Fruit fly (Drosophila melanogaster) whole organism, embryonic: ENCODE results near the gene CG13659.

ENCODE experiments used
- Abd-B ChIP-seq: fragments of 200-800 bp; sonication (Bioruptor generic); optimal IDR thresholded peaks from 2 replicates; lab custom pipeline; 2018; ENCODE audit warnings: missing biosample characterization, mild to moderate bottlenecking, missing genetic modification characterization, moderate library complexity
- Adf1 ChIP-seq: fragments of 200-800 bp; sonication (Bioruptor generic); IDR thresholded peaks from 2 replicates; pipeline ENCODE4 v1.3.6; 2022; ENCODE audit warnings: missing biosample characterization, missing genetic modification characterization
- CG10321 ChIP-seq: fragments of 200-800 bp; sonication (Bioruptor generic); IDR thresholded peaks from 2 replicates; pipeline ENCODE4 v1.3.6; 2022; ENCODE audit warnings: missing biosample characterization, missing genetic modification characterization
- CG10543 ChIP-seq: fragments of 200-800 bp; sonication (Bioruptor generic); optimal IDR thresholded peaks from 3 replicates; lab custom pipeline; 2017; ENCODE audit warnings: missing biosample characterization, mild to moderate bottlenecking, missing genetic modification characterization, moderate library complexity
- CG11723 ChIP-seq: fragments of 200-800 bp; sonication (Bioruptor generic); optimal IDR thresholded peaks from 2 replicates; lab custom pipeline; 2017; ENCODE audit warnings: missing biosample characterization, mild to moderate bottlenecking, missing genetic modification characterization
- CG12744 ChIP-seq: fragments of 200-800 bp; sonication (Bioruptor generic); optimal IDR thresholded peaks from 2 replicates; lab custom pipeline; 2016; ENCODE audit warnings: missing biosample characterization, missing genetic modification characterization
- CG12942 ChIP-seq: fragments of 200-800 bp; sonication (Bioruptor generic); optimal IDR thresholded peaks from 3 replicates; lab custom pipeline; 2016; ENCODE audit warnings: missing biosample characterization, missing genetic modification characterization
- CG15269 ChIP-seq: fragments of 200-800 bp; sonication (Bioruptor generic); optimal IDR thresholded peaks from 2 replicates; lab custom pipeline; 2018; ENCODE audit warnings: missing biosample characterization, mild to moderate bottlenecking, missing genetic modification characterization, moderate library complexity
- CG16779 ChIP-seq: fragments of 200-800 bp; sonication (Bioruptor generic); IDR thresholded peaks from 2 replicates; pipeline ENCODE4 v1.3.6; 2022; ENCODE audit warnings: missing biosample characterization, missing genetic modification characterization
- CG16863 ChIP-seq: fragments of 200-800 bp; sonication (Bioruptor generic); optimal IDR thresholded peaks from 3 replicates; lab custom pipeline; 2016; ENCODE audit warnings: missing biosample characterization, missing genetic modification characterization
- CG18476 ChIP-seq: fragments of 200-800 bp; sonication (Bioruptor generic); optimal IDR thresholded peaks from 2 replicates; lab custom pipeline; 2016; ENCODE audit warnings: missing biosample characterization, mild to moderate bottlenecking, missing genetic modification characterization
- CG2678 ChIP-seq: fragments of 200-800 bp; sonication (Bioruptor generic); optimal IDR thresholded peaks from 3 replicates; lab custom pipeline; 2019; ENCODE audit warnings: missing biosample characterization, mild to moderate bottlenecking, missing genetic modification characterization, moderate library complexity
- CG2875 ChIP-seq: fragments of 200-800 bp; sonication (Bioruptor generic); optimal IDR thresholded peaks from 2 replicates; lab custom pipeline; 2017; ENCODE audit warnings: missing biosample characterization, mild to moderate bottlenecking, missing genetic modification characterization, missing genetic modification reagents
- CG30403 ChIP-seq: fragments of 200-800 bp; sonication (Bioruptor generic); optimal IDR thresholded peaks from 3 replicates; lab custom pipeline; 2016; ENCODE audit warnings: missing biosample characterization, missing genetic modification characterization
- CG4820 ChIP-seq: fragments of 200-800 bp; sonication (Bioruptor generic); optimal IDR thresholded peaks from 3 replicates; lab custom pipeline; 2016; ENCODE audit warnings: missing biosample characterization, missing genetic modification characterization
- CG6683 ChIP-seq: fragments of 200-800 bp; sonication (Bioruptor generic); optimal IDR thresholded peaks from 2 replicates; lab custom pipeline; 2017; ENCODE audit warnings: missing biosample characterization, mild to moderate bottlenecking, missing genetic modification characterization, missing genetic modification reagents
- CG6689 ChIP-seq: fragments of 200-800 bp; sonication (Bioruptor generic); IDR thresholded peaks from 2 replicates; pipeline ENCODE4 v1.3.6; 2022; ENCODE audit warnings: missing biosample characterization, missing genetic modification characterization
- CG7556 ChIP-seq: fragments of 200-800 bp; sonication (Bioruptor generic); optimal IDR thresholded peaks from 2 replicates; lab custom pipeline; 2017; ENCODE audit warnings: missing biosample characterization, mild to moderate bottlenecking, missing genetic modification characterization
- CG7963 ChIP-seq: fragments of 200-800 bp; sonication (Bioruptor generic); IDR thresholded peaks from 3 replicates; pipeline ENCODE4 v1.3.6; 2022; ENCODE audit warnings: missing biosample characterization, missing genetic modification characterization; ENCODE audit not compliant: partially characterized antibody
- CG7987 ChIP-seq: fragments of 200-800 bp; sonication (Bioruptor generic); optimal IDR thresholded peaks from 2 replicates; lab custom pipeline; 2018; ENCODE audit warnings: missing biosample characterization, mild to moderate bottlenecking, missing genetic modification characterization, moderate library complexity
- CG8359 ChIP-seq: fragments of 200-800 bp; sonication (Bioruptor generic); optimal IDR thresholded peaks from 2 replicates; lab custom pipeline; 2017; ENCODE audit warnings: missing biosample characterization, mild to moderate bottlenecking, missing genetic modification characterization, borderline replicate concordance
- CG8388 ChIP-seq: fragments of 200-800 bp; sonication (Bioruptor generic); optimal IDR thresholded peaks from 2 replicates; lab custom pipeline; 2019; ENCODE audit warnings: missing biosample characterization, mild to moderate bottlenecking, missing genetic modification characterization, moderate library complexity
- CG9609 ChIP-seq: fragments of 200-800 bp; sonication (Bioruptor generic); optimal IDR thresholded peaks from 3 replicates; lab custom pipeline; 2016; ENCODE audit warnings: missing biosample characterization, missing genetic modification characterization
- CG9817 ChIP-seq: fragments of 200-800 bp; sonication (Bioruptor generic); optimal IDR thresholded peaks from 2 replicates; lab custom pipeline; 2018; ENCODE audit warnings: missing biosample characterization, mild to moderate bottlenecking, missing genetic modification characterization, moderate library complexity
- Chrac-16 ChIP-seq: fragments of 200-800 bp; sonication (Bioruptor generic); optimal IDR thresholded peaks from 3 replicates; lab custom pipeline; 2016; ENCODE audit warnings: missing biosample characterization, missing genetic modification characterization
- Gsc ChIP-seq: fragments of 200-800 bp; sonication (Bioruptor generic); IDR thresholded peaks from 2 replicates; pipeline ENCODE4 v1.3.6; 2022; ENCODE audit warnings: missing biosample characterization, missing genetic modification characterization
- Gug ChIP-seq: fragments of 200-800 bp; sonication (Bioruptor generic); IDR thresholded peaks from 4 replicates; pipeline ENCODE4 v1.3.6; 2022; ENCODE audit warnings: missing biosample characterization, missing genetic modification characterization
- Hey ChIP-seq: fragments of 200-800 bp; sonication (Bioruptor generic); optimal IDR thresholded peaks from 3 replicates; lab custom pipeline; 2018; ENCODE audit warnings: missing biosample characterization, mild to moderate bottlenecking, missing genetic modification characterization
- HmgD ChIP-seq: fragments of 200-800 bp; sonication (Bioruptor generic); optimal IDR thresholded peaks from 3 replicates; lab custom pipeline; 2016; ENCODE audit warnings: missing biosample characterization, missing genetic modification characterization
- HmgZ ChIP-seq: fragments of 200-800 bp; sonication (Bioruptor generic); optimal IDR thresholded peaks from 2 replicates; lab custom pipeline; 2018; ENCODE audit warnings: missing biosample characterization, mild to moderate bottlenecking, missing genetic modification characterization
- Hr39 ChIP-seq: fragments of >200 bp; optimal IDR thresholded peaks from 2 replicates; lab custom pipeline; 2017
- Hr78 ChIP-seq, 2 experiments: fragments of 200-800 bp in 1 of 2; fragments of >200 bp in 1 of 2; sonication (Bioruptor generic) in 1 of 2; optimal IDR thresholded peaks; 2 replicates each; lab custom pipeline; 2017 to 2019; ENCODE audit warnings: missing biosample characterization in 2 of 2, missing genetic modification characterization in 2 of 2, mild to moderate bottlenecking in 1 of 2, moderate library complexity in 1 of 2
- Taf1 ChIP-seq: fragments of 200-800 bp; sonication (Bioruptor generic); IDR thresholded peaks from 2 replicates; pipeline ENCODE4 v1.3.6; 2022; ENCODE audit warnings: missing biosample characterization, missing genetic modification characterization
- dpn ChIP-seq, 2 experiments: fragments of 200-800 bp; sonication (Bioruptor generic); optimal IDR thresholded peaks; 3 replicates each; lab custom pipeline; 2016; ENCODE audit warnings: missing biosample characterization in 2 of 2, missing genetic modification characterization in 2 of 2
- dysf ChIP-seq: fragments of 200-800 bp; sonication (Bioruptor generic); IDR thresholded peaks from 3 replicates; pipeline ENCODE4 v1.3.6; 2022; ENCODE audit warnings: missing biosample characterization, missing genetic modification characterization
- fd64A ChIP-seq: fragments of 200-800 bp; sonication (Bioruptor generic); optimal IDR thresholded peaks from 3 replicates; lab custom pipeline; 2018; ENCODE audit warnings: missing biosample characterization, mild to moderate bottlenecking, missing genetic modification characterization
- grn ChIP-seq: fragments of 200-800 bp; sonication (Bioruptor generic); optimal IDR thresholded peaks from 3 replicates; lab custom pipeline; 2017; ENCODE audit warnings: missing biosample characterization, missing genetic modification characterization
- gsb-n ChIP-seq: fragments of 200-800 bp; sonication (Bioruptor generic); optimal IDR thresholded peaks from 3 replicates; lab custom pipeline; 2018; ENCODE audit warnings: missing biosample characterization, mild to moderate bottlenecking, missing genetic modification characterization
- hkb ChIP-seq, 2 experiments: fragments of 200-800 bp in 1 of 2; fragments of >200 bp in 1 of 2; sonication (Bioruptor generic) in 1 of 2; IDR thresholded peaks in 1 of 2; optimal IDR thresholded peaks in 1 of 2; 2 replicates each; pipeline versions ENCODE4 v1.3.6 to Lab custom; 2017 to 2022; ENCODE audit warnings: missing biosample characterization in 1 of 2, missing genetic modification characterization in 1 of 2
- mirr ChIP-seq: fragments of 200-800 bp; sonication (Bioruptor generic); optimal IDR thresholded peaks from 3 replicates; lab custom pipeline; 2018; ENCODE audit warnings: missing biosample characterization, mild to moderate bottlenecking, missing genetic modification characterization
- org-1 ChIP-seq: fragments of 200-800 bp; sonication (Bioruptor generic); optimal IDR thresholded peaks from 2 replicates; lab custom pipeline; 2017; ENCODE audit warnings: missing biosample characterization, missing genetic modification characterization
- pb ChIP-seq: fragments of 200-800 bp; sonication (Bioruptor generic); optimal IDR thresholded peaks from 3 replicates; lab custom pipeline; 2016; ENCODE audit warnings: missing biosample characterization, missing genetic modification characterization
- pfk ChIP-seq: fragments of 200-800 bp; sonication (Bioruptor generic); optimal IDR thresholded peaks from 2 replicates; lab custom pipeline; 2018; ENCODE audit warnings: missing biosample characterization, mild to moderate bottlenecking, missing genetic modification characterization, moderate library complexity
- pho ChIP-seq: fragments of 200-800 bp; sonication (Bioruptor generic); optimal IDR thresholded peaks from 2 replicates; lab custom pipeline; 2016; ENCODE audit warnings: missing biosample characterization, missing genetic modification characterization
- pum ChIP-seq: fragments of 200-800 bp; sonication (Bioruptor generic); optimal IDR thresholded peaks from 2 replicates; lab custom pipeline; 2016; ENCODE audit warnings: missing biosample characterization, missing genetic modification characterization
- shn ChIP-seq: fragments of 200-800 bp; sonication (Bioruptor generic); optimal IDR thresholded peaks from 3 replicates; lab custom pipeline; 2016; ENCODE audit warnings: missing biosample characterization, missing genetic modification characterization
- slou ChIP-seq: fragments of 200-800 bp; sonication (Bioruptor generic); optimal IDR thresholded peaks from 3 replicates; lab custom pipeline; 2016; ENCODE audit warnings: missing biosample characterization, missing genetic modification characterization
- stwl ChIP-seq: fragments of 200-800 bp; sonication (Bioruptor generic); optimal IDR thresholded peaks from 3 replicates; lab custom pipeline; 2018; ENCODE audit warnings: missing biosample characterization, mild to moderate bottlenecking, missing genetic modification characterization, moderate library complexity
- tna ChIP-seq: fragments of 200-800 bp; sonication (Bioruptor generic); IDR thresholded peaks from 2 replicates; pipeline ENCODE4 v1.3.6; 2022; ENCODE audit warnings: missing biosample characterization, missing genetic modification characterization; ENCODE audit not compliant: partially characterized antibody
- unc-4 ChIP-seq: fragments of 200-800 bp; sonication (Bioruptor generic); IDR thresholded peaks from 2 replicates; pipeline ENCODE4 v1.3.6; 2022; ENCODE audit warnings: missing biosample characterization, missing genetic modification characterization; ENCODE audit not compliant: partially characterized antibody
- unpg ChIP-seq: fragments of 200-800 bp; sonication (Bioruptor generic); optimal IDR thresholded peaks from 3 replicates; lab custom pipeline; 2018; ENCODE audit warnings: missing biosample characterization, mild to moderate bottlenecking, missing genetic modification characterization, moderate library complexity

Gene CG13659

dm6 chr3R:25275276-25275675, 25.4 kb upstream of the CG13659 start (continued):
- no peak for TF ChIP-seq Gug
- no peak for TF ChIP-seq dpn (GFP tag; optimal IDR thresholded peaks at IDR 0.05; lab: Kevin White, UChicago)
- TF ChIP-seq tna, result no peak
- TF ChIP-seq fd64A (GFP tag; lab: Kevin White, UChicago), result no peak
- TF ChIP-seq CG16863 (GFP tag; lab: Kevin White, UChicago), result no peak
- no peak for TF ChIP-seq CG12942
- no peak for TF ChIP-seq pho (GFP tag; lab: Kevin White, UChicago)
- TF ChIP-seq CG10321 (GFP tag; lab: Robert Waterston, UW), result no peak
- no peak for TF ChIP-seq CG7556 (GFP tag; lab: Kevin White, UChicago)
- no peak for TF ChIP-seq stwl
- peak; percentile 69 for TF ChIP-seq mirr (GFP tag; lab: Kevin White, UChicago)
- TF ChIP-seq gsb-n, result no peak
- TF ChIP-seq Hr78 (GFP tag; optimal IDR thresholded peaks at IDR 0.05; lab: Kevin White, UChicago), result no peak
- TF ChIP-seq CG9817, result peak; percentile 26
- TF ChIP-seq CG16779, result no peak
- no peak for TF ChIP-seq hkb (optimal IDR thresholded peaks at IDR 0.05; lab: Kevin White, UChicago)
- TF ChIP-seq hkb (GFP tag; IDR thresholded peaks at IDR 0.05; lab: Robert Waterston, UW), result peak; percentile 22; the same call in 1 of the 2 replicates
- TF ChIP-seq pum, result no peak
- TF ChIP-seq CG2875 (GFP tag; lab: Kevin White, UChicago), result no peak
- TF ChIP-seq CG2678 (tag; lab: Kevin White, UChicago), result peak; percentile 65
- TF ChIP-seq CG8359 (GFP tag; lab: Kevin White, UChicago), result no peak
- no peak for TF ChIP-seq pb
- no peak for TF ChIP-seq HmgD
- no peak for TF ChIP-seq slou (GFP tag; lab: Kevin White, UChicago)
- no peak for TF ChIP-seq CG7963 (GFP tag; lab: Robert Waterston, UW)
- TF ChIP-seq Hr39 (lab: Kevin White, UChicago), result no peak
- TF ChIP-seq grn (GFP tag; lab: Kevin White, UChicago), result peak; percentile 19
- no peak for TF ChIP-seq Gsc (GFP tag; lab: Robert Waterston, UW)
- TF ChIP-seq HmgZ (tag; lab: Kevin White, UChicago), result peak; percentile 46
- TF ChIP-seq unc-4 (GFP tag; lab: Robert Waterston, UW), result no peak
- no peak for TF ChIP-seq Hey (tag; lab: Kevin White, UChicago)
- TF ChIP-seq CG6689, result no peak
- TF ChIP-seq CG30403, result no peak
- no peak for TF ChIP-seq CG12744 (GFP tag; lab: Kevin White, UChicago)
- TF ChIP-seq pfk (GFP tag; lab: Kevin White, UChicago), result no peak
- peak; percentile 48 for TF ChIP-seq CG10543 (GFP tag; lab: Kevin White, UChicago)
- TF ChIP-seq org-1 (GFP tag; lab: Kevin White, UChicago), result no peak
- peak; percentile 55 for TF ChIP-seq CG15269 (tag; lab: Kevin White, UChicago)
- no peak for TF ChIP-seq CG6683 (GFP tag; lab: Kevin White, UChicago)
- no peak for TF ChIP-seq CG9609 (GFP tag; lab: Kevin White, UChicago)
- no peak for TF ChIP-seq CG7987 (GFP tag; lab: Kevin White, UChicago)
- TF ChIP-seq Adf1, result no peak
- TF ChIP-seq dysf (GFP tag; lab: Robert Waterston, UW), result no peak
- TF ChIP-seq CG18476, result no peak
- no peak for TF ChIP-seq CG11723 (GFP tag; lab: Kevin White, UChicago)
- TF ChIP-seq Taf1 (GFP tag; lab: Robert Waterston, UW), result no peak
- TF ChIP-seq CG8388 (GFP tag; lab: Kevin White, UChicago), result no peak
- no peak for TF ChIP-seq CG4820 (GFP tag; lab: Kevin White, UChicago)
- TF ChIP-seq unpg (GFP tag; lab: Kevin White, UChicago), result peak; percentile 1
- no peak for TF ChIP-seq Chrac-16 (GFP tag; lab: Kevin White, UChicago)
- TF ChIP-seq Abd-B (GFP tag; lab: Kevin White, UChicago), result no peak
- TF ChIP-seq shn, result no peak
